Worm (Caenorhabditis elegans) whole organism, mixed stage, embryonic: Measurements from ENCODE around the gene F53F4.16.

Source experiments
- M03D4.4 ChIP-seq: sonication (generic microtip); optimal IDR thresholded peaks from 2 replicates; lab custom pipeline; 2017; ENCODE audit warnings: mild to moderate bottlenecking, missing genetic modification characterization, missing compliant biosample characterization
- bed-3 ChIP-seq: fragments of 200-800 bp; sonication (Bioruptor generic); optimal IDR thresholded peaks from 3 replicates; lab custom pipeline; 2018; ENCODE audit warnings: mild to moderate bottlenecking, missing genetic modification characterization, moderate library complexity, missing compliant biosample characterization
- blmp-1 ChIP-seq: fragments of 150-350 bp; optimal IDR thresholded peaks from 2 replicates; lab custom pipeline; 2014; ENCODE audit warnings: missing biosample characterization, missing genetic modification characterization
- ceh-39 ChIP-seq: fragments of 150-350 bp; optimal IDR thresholded peaks from 2 replicates; lab custom pipeline; 2014; ENCODE audit warnings: missing biosample characterization, missing genetic modification characterization
- ceh-43 ChIP-seq: fragments of 200-800 bp; sonication (Bioruptor generic); optimal IDR thresholded peaks from 2 replicates; lab custom pipeline; 2018; ENCODE audit warnings: mild to moderate bottlenecking, missing genetic modification characterization, moderate library complexity, missing compliant biosample characterization
- ceh-83 ChIP-seq: fragments of 200-800 bp; sonication (Bioruptor generic); optimal IDR thresholded peaks from 2 replicates; lab custom pipeline; 2018; ENCODE audit warnings: mild to moderate bottlenecking, missing genetic modification characterization, missing compliant biosample characterization
- ces-1 ChIP-seq: fragments of 150-350 bp; optimal IDR thresholded peaks from 2 replicates; lab custom pipeline; 2014; ENCODE audit warnings: missing biosample characterization, missing genetic modification reagents, missing genetic modification characterization
- drap-1 ChIP-seq: fragments of 200-800 bp; sonication (Bioruptor generic); optimal IDR thresholded peaks from 3 replicates; lab custom pipeline; 2018; ENCODE audit warnings: mild to moderate bottlenecking, missing genetic modification characterization, missing compliant biosample characterization
- elt-1 ChIP-seq: sonication (generic microtip); optimal IDR thresholded peaks from 2 replicates; lab custom pipeline; 2017; ENCODE audit warnings: missing genetic modification characterization, mild to moderate bottlenecking, missing compliant biosample characterization, antibody characterized with exemption, moderate library complexity, borderline replicate concordance; ENCODE audit not compliant: insufficient read depth
- elt-3 ChIP-seq: fragments of 150-350 bp; optimal IDR thresholded peaks from 2 replicates; lab custom pipeline; 2014; ENCODE audit warnings: missing biosample characterization, missing genetic modification characterization
- flh-1 ChIP-seq: fragments of 200-800 bp; sonication (Bioruptor generic); optimal IDR thresholded peaks from 2 replicates; lab custom pipeline; 2018; ENCODE audit warnings: mild to moderate bottlenecking, missing genetic modification characterization, moderate library complexity, missing compliant biosample characterization
- ham-2 ChIP-seq: fragments of 200-800 bp; sonication (Bioruptor generic); optimal IDR thresholded peaks from 2 replicates; lab custom pipeline; 2018; ENCODE audit warnings: mild to moderate bottlenecking, missing genetic modification characterization, missing compliant biosample characterization
- hlh-1 ChIP-seq: fragments of 150-350 bp; optimal IDR thresholded peaks from 2 replicates; lab custom pipeline; 2014; ENCODE audit warnings: missing biosample characterization, missing genetic modification reagents, missing genetic modification characterization
- lin-13 ChIP-seq: fragments of 150-350 bp; optimal IDR thresholded peaks from 2 replicates; lab custom pipeline; 2014; ENCODE audit warnings: missing biosample characterization, missing genetic modification characterization
- lin-32 ChIP-seq: fragments of 200-800 bp; sonication (Bioruptor generic); optimal IDR thresholded peaks from 2 replicates; lab custom pipeline; 2018; ENCODE audit warnings: mild to moderate bottlenecking, missing genetic modification characterization, missing compliant biosample characterization
- lsy-2 ChIP-seq: fragments of 150-350 bp; optimal IDR thresholded peaks from 2 replicates; lab custom pipeline; 2014; ENCODE audit warnings: missing biosample characterization, missing genetic modification characterization
- mab-5 ChIP-seq: fragments of 150-350 bp; optimal IDR thresholded peaks from 2 replicates; lab custom pipeline; 2014; ENCODE audit warnings: missing biosample characterization, missing genetic modification characterization
- mep-1 ChIP-seq: fragments of 150-350 bp; optimal IDR thresholded peaks from 2 replicates; lab custom pipeline; 2017; ENCODE audit warnings: missing biosample characterization, missing genetic modification reagents, missing genetic modification characterization, inconsistent platforms
- mls-2 ChIP-seq: sonication (generic microtip); optimal IDR thresholded peaks from 2 replicates; lab custom pipeline; 2016; ENCODE audit warnings: mild to moderate bottlenecking, missing genetic modification characterization, moderate library complexity, missing compliant biosample characterization
- nhr-2 ChIP-seq: fragments of 150-350 bp; optimal IDR thresholded peaks from 2 replicates; lab custom pipeline; 2014; ENCODE audit warnings: missing biosample characterization, missing genetic modification characterization
- nhr-237 ChIP-seq: fragments of 150-350 bp; optimal IDR thresholded peaks from 2 replicates; lab custom pipeline; 2014; ENCODE audit warnings: missing biosample characterization, missing genetic modification characterization
- nhr-28 ChIP-seq: fragments of 150-350 bp; optimal IDR thresholded peaks from 2 replicates; lab custom pipeline; 2014; ENCODE audit warnings: missing biosample characterization, missing genetic modification characterization
- nhr-76 ChIP-seq: sonication (generic microtip); optimal IDR thresholded peaks from 2 replicates; lab custom pipeline; 2017; ENCODE audit warnings: missing biosample characterization, missing genetic modification characterization
- pha-4 ChIP-seq: fragments of 150-350 bp; optimal IDR thresholded peaks from 2 replicates; lab custom pipeline; 2018; ENCODE audit warnings: missing biosample characterization, missing genetic modification reagents, missing genetic modification characterization
- sem-2 ChIP-seq: fragments of 200-800 bp; sonication (Bioruptor generic); optimal IDR thresholded peaks from 2 replicates; lab custom pipeline; 2018; ENCODE audit warnings: mild to moderate bottlenecking, missing genetic modification characterization, missing compliant biosample characterization
- snpc-4 ChIP-seq: fragments of 150-350 bp; optimal IDR thresholded peaks from 2 replicates; lab custom pipeline; 2014; ENCODE audit warnings: missing biosample characterization, missing genetic modification characterization
- sptf-1 ChIP-seq: sonication (generic microtip); optimal IDR thresholded peaks from 2 replicates; lab custom pipeline; 2017; ENCODE audit warnings: mild to moderate bottlenecking, missing genetic modification characterization, moderate library complexity, missing compliant biosample characterization
- tbx-8 ChIP-seq: fragments of 200-800 bp; sonication (Bioruptor generic); optimal IDR thresholded peaks from 2 replicates; lab custom pipeline; 2018; ENCODE audit warnings: mild to moderate bottlenecking, missing genetic modification characterization, moderate library complexity, missing compliant biosample characterization
- unc-120 ChIP-seq: sonication (generic microtip); optimal IDR thresholded peaks from 2 replicates; lab custom pipeline; 2017; ENCODE audit warnings: missing genetic modification characterization, missing compliant biosample characterization; ENCODE audit not compliant: poor library complexity, severe bottlenecking
- unc-62 ChIP-seq: fragments of 150-350 bp; optimal IDR thresholded peaks from 2 replicates; lab custom pipeline; 2014; ENCODE audit warnings: missing biosample characterization, missing genetic modification reagents, missing genetic modification characterization
- zip-8 ChIP-seq: fragments of 150-350 bp; optimal IDR thresholded peaks from 2 replicates; lab custom pipeline; 2014; ENCODE audit warnings: missing biosample characterization, missing genetic modification characterization
- ztf-11 ChIP-seq: fragments of 150-350 bp; optimal IDR thresholded peaks from 2 replicates; lab custom pipeline; 2014; ENCODE audit warnings: missing biosample characterization, missing genetic modification characterization

Gene F53F4.16

DNA sequence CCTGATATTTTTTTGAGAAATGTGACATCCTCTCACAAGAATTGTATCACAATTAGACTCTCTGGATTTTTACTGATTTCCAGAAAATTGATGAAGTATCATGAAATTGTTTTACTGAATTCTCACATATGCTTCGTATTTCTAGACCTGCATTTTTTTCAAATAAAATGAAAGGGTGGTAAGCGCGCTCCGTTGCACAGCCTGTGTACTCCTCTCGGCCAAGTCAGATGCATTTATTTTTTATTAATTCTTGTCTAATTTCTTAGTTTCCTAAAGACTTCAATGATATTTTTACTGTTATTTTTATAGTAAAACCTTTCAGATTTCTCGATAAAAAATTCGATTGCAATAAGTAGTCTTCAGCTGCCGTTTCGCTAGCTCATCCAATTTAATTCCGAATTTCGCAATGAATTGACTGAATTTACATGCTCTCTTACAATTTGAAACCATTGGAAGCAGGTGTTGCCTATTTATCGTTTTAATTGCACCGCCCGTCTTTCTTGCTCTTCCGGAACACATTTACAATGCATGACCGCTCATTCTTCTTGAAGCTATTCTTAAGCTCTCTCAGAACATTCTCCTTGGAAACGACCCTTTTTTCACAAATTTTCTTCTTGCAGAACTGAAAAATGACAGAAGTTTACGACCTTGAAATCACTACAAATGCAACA, 30.0 kb downstream of the F53F4.16 start, which contains the start of gene tbcb-1:
TSS of gene tbcb-1 (plus strand) at position 621 of the 671 bp plus-strand sequence.
- no peak for TF ChIP-seq ceh-39 (tag; lab: Kevin White, UChicago)
- TF ChIP-seq sem-2 = no peak
- no peak for TF ChIP-seq nhr-28 (tag; lab: Kevin White, UChicago)
- TF ChIP-seq nhr-76 (tag; lab: Kevin White, UChicago) = no peak
- TF ChIP-seq drap-1 (GFP tag; lab: Kevin White, UChicago) = no peak
- no peak for TF ChIP-seq sptf-1 (tag; lab: Kevin White, UChicago)
- no peak for TF ChIP-seq elt-3
- TF ChIP-seq lsy-2 (tag; lab: Kevin White, UChicago) = no peak
- no peak for TF ChIP-seq snpc-4 (tag; lab: Kevin White, UChicago)
- TF ChIP-seq ztf-11 (tag; lab: Kevin White, UChicago) = no peak
- no peak for TF ChIP-seq elt-1
- TF ChIP-seq flh-1 (GFP tag; lab: Kevin White, UChicago) = no peak
- TF ChIP-seq ceh-43 (GFP tag; lab: Kevin White, UChicago) = no peak
- TF ChIP-seq lin-32 (GFP tag; lab: Kevin White, UChicago) = no peak
- TF ChIP-seq pha-4 (tag; lab: Kevin White, UChicago) = no peak
- no peak for TF ChIP-seq unc-62 (GFP tag; lab: Kevin White, UChicago)
- no peak for TF ChIP-seq mls-2 (tag; lab: Kevin White, UChicago)
- TF ChIP-seq bed-3 = no peak
- no peak for TF ChIP-seq unc-120 (tag; lab: Kevin White, UChicago)
- TF ChIP-seq tbx-8 (GFP tag; lab: Kevin White, UChicago) = no peak

DNA sequence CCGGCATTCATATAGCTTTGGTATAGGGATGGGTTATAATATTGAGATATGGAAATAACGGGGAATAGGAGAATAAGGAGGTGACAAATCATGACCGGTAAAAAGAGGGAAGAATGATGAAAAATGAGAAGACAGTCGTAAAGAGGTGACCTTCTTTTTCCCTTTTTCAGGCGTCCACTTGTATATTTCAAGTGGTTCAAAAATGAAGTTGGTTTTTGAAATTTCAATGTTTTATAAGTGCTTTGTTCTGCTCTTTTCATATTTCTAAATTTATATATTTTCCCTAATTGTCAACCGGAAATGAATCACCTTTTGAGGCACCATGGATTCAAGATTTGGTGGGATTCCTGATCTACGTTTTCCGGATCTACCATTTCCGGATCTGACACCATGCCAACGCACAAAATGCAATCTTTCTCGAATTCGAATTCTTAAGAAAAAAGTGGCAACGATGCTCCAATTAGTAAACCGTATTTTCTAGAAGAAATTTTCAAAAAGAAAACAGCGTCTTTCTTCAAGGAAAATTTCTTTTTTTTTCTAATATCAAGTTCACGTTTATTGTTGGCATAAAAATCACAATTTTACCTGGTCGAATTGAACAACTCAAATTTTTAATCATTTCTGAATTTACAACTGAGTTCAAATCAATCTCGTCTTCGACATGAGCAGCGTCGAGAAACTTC, 32.0 kb downstream of the F53F4.16 start, which contains the start of the genes F53F4.2 and F53F4.18:
TSS of gene F53F4.2 (minus strand) at position 101 of the 683 bp plus-strand sequence.
TSS of gene F53F4.18 (plus strand) at position 633 of the 683 bp plus-strand sequence.
- TF ChIP-seq sem-2 (no peak), ceh-83 (no peak), snpc-4 (tag; lab: Kevin White, UChicago) (no peak), lin-13 (tag; lab: Kevin White, UChicago) (no peak), bed-3 (no peak), elt-3 (no peak), unc-120 (tag; lab: Kevin White, UChicago) (no peak), zip-8 (tag; lab: Kevin White, UChicago) (no peak), nhr-76 (tag; lab: Kevin White, UChicago) (no peak), nhr-28 (tag; lab: Kevin White, UChicago) (no peak), mab-5 (no peak), ham-2 (no peak), nhr-2 (tag; lab: Kevin White, UChicago) (no peak), ces-1 (GFP tag; lab: Kevin White, UChicago) (no peak), flh-1 (GFP tag; lab: Kevin White, UChicago) (no peak), nhr-237 (tag; lab: Kevin White, UChicago) (no peak), ceh-39 (tag; lab: Kevin White, UChicago) (no peak), mep-1 (tag; lab: Kevin White, UChicago) (no peak), M03D4.4 (tag; lab: Kevin White, UChicago) (no peak), ztf-11 (tag; lab: Kevin White, UChicago) (no peak)

DNA sequence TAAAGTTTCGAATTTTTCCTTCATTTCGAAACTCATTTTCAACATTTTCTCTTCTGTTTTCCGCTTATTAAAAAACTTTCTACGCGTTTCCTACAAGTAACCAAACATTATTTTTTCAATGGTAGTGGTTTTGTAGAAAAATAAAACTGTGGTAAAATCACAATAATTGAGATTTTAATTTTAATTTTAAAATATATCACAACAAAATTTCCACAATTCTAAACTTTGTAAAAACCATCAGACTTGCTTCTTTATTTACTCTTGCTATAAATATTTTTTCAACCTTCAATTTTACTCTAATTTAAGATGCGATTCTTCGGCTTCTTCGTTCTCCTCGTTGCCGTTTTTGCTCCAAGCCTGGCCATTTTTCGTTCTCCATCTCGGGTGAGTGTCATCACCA, 33.7 kb downstream of the F53F4.16 start, which contains the start of gene F53F4.17:
TSS of gene F53F4.17 (plus strand) at position 301 of the 400 bp plus-strand sequence.
- TF ChIP-seq elt-3 (no peak), hlh-1 (tag; lab: Kevin White, UChicago) (no peak), ces-1 (GFP tag; lab: Kevin White, UChicago) (no peak), bed-3 (no peak), sptf-1 (tag; lab: Kevin White, UChicago) (no peak), tbx-8 (GFP tag; lab: Kevin White, UChicago) (no peak), ceh-43 (GFP tag; lab: Kevin White, UChicago) (no peak), M03D4.4 (tag; lab: Kevin White, UChicago) (no peak), mep-1 (tag; lab: Kevin White, UChicago) (no peak), nhr-2 (tag; lab: Kevin White, UChicago) (no peak), zip-8 (tag; lab: Kevin White, UChicago) (no peak), unc-120 (tag; lab: Kevin White, UChicago) (no peak), ceh-83 (no peak), blmp-1 (no peak), sem-2 (no peak), ceh-39 (tag; lab: Kevin White, UChicago) (no peak), mls-2 (tag; lab: Kevin White, UChicago) (no peak), ztf-11 (tag; lab: Kevin White, UChicago) (no peak)
